Fruit fly (Drosophila melanogaster) whole organism, prepupa: ENCODE data around the gene CG3699.

Experiments used
- CG11762 ChIP-seq: fragments of 200-800 bp; sonication (Bioruptor generic); optimal IDR thresholded peaks from 3 replicates; lab custom pipeline; 2016; ENCODE audit warnings: missing biosample characterization, missing genetic modification characterization; ENCODE audit not compliant: insufficient read depth
- CG4318 ChIP-seq: fragments of 200-800 bp; sonication (Bioruptor generic); optimal IDR thresholded peaks from 3 replicates; lab custom pipeline; 2017; ENCODE audit warnings: missing biosample characterization, mild to moderate bottlenecking, missing genetic modification characterization
- Ets96B ChIP-seq: fragments of 200-800 bp; optimal IDR thresholded peaks from 2 replicates; lab custom pipeline; 2019; ENCODE audit warnings: missing biosample characterization, mild to moderate bottlenecking, missing genetic modification characterization, moderate library complexity
- Sox102F ChIP-seq: fragments of 200-800 bp; sonication (Bioruptor generic); optimal IDR thresholded peaks from 2 replicates; lab custom pipeline; 2016; ENCODE audit warnings: missing biosample characterization, mild to moderate bottlenecking, missing genetic modification characterization
- achi ChIP-seq: fragments of 200-800 bp; sonication (Bioruptor generic); optimal IDR thresholded peaks from 3 replicates; lab custom pipeline; 2016; ENCODE audit warnings: missing biosample characterization, missing genetic modification characterization
- pdm3 ChIP-seq: fragments of 200-800 bp; sonication (Bioruptor generic); optimal IDR thresholded peaks from 3 replicates; lab custom pipeline; 2016; ENCODE audit warnings: missing biosample characterization, missing genetic modification characterization
- vri ChIP-seq: fragments of 200-800 bp; sonication (Bioruptor generic); optimal IDR thresholded peaks from 3 replicates; lab custom pipeline; 2016; ENCODE audit warnings: missing biosample characterization, mild to moderate bottlenecking, missing genetic modification characterization

- peak; percentile 87 for TF ChIP-seq CG11762 (GFP tag; lab: Kevin White, UChicago)
- peak; percentile 84 for TF ChIP-seq vri (GFP tag; lab: Kevin White, UChicago)
- TF ChIP-seq Ets96B (tag; lab: Kevin White, UChicago), result peak; percentile 89
- TF ChIP-seq achi, result peak; percentile 91
- TF ChIP-seq pdm3 (GFP tag; lab: Kevin White, UChicago), result peak; percentile 96
- TF ChIP-seq CG4318 (GFP tag; lab: Kevin White, UChicago), result peak; percentile 87
- peak; percentile 95 for TF ChIP-seq Sox102F (GFP tag; lab: Kevin White, UChicago)
Measured at dm6 chrX:900725-901345, 46.5 kb downstream of the CG3699 start.
